Fruit fly (Drosophila melanogaster) whole organism, wandering third instar larva: ENCODE results near the gene Ntf-2r.

ENCODE experiments used
- Abd-B ChIP-seq: fragments of >200 bp; optimal IDR thresholded peaks from 2 replicates; lab custom pipeline; 2017; ENCODE audit warnings: missing biosample characterization, missing genetic modification characterization
- CG32264 ChIP-seq: fragments of 200-800 bp; sonication (Bioruptor generic); optimal IDR thresholded peaks from 2 replicates; lab custom pipeline; 2016; ENCODE audit warnings: missing biosample characterization, missing genetic modification characterization
- CG9705 ChIP-seq: fragments of 200-800 bp; sonication (Bioruptor generic); optimal IDR thresholded peaks from 2 replicates; lab custom pipeline; 2018; ENCODE audit warnings: missing biosample characterization, mild to moderate bottlenecking, missing genetic modification characterization
- CrebA ChIP-seq: fragments of 200-800 bp; sonication (Bioruptor generic); optimal IDR thresholded peaks from 2 replicates; lab custom pipeline; 2016; ENCODE audit warnings: missing biosample characterization, mild to moderate bottlenecking, missing genetic modification characterization, borderline replicate concordance
- Dfd ChIP-seq: fragments of >200 bp; optimal IDR thresholded peaks from 2 replicates; lab custom pipeline; 2017; ENCODE audit warnings: missing biosample characterization, missing genetic modification characterization
- Dif ChIP-seq: fragments of 200-275, 200-300 bp; sonication (Bioruptor generic); optimal IDR thresholded peaks from 2 replicates; lab custom pipeline; 2018; ENCODE audit warnings: missing biosample characterization, missing genetic modification characterization; ENCODE audit not compliant: partially characterized antibody
- GATAd ChIP-seq: sonication (Bioruptor generic); optimal IDR thresholded peaks from 2 replicates; lab custom pipeline; 2016; ENCODE audit warnings: missing biosample characterization, missing genetic modification characterization
- HLH106 ChIP-seq: fragments of 200-800 bp; optimal IDR thresholded peaks from 3 replicates; lab custom pipeline; 2019; ENCODE audit warnings: missing biosample characterization, mild to moderate bottlenecking, missing genetic modification characterization, moderate library complexity
- Hnf4 ChIP-seq: fragments of 200-800 bp; sonication (Bioruptor generic); optimal IDR thresholded peaks from 2 replicates; lab custom pipeline; 2016; ENCODE audit warnings: missing biosample characterization, mild to moderate bottlenecking, missing genetic modification characterization
- Hr78 ChIP-seq: fragments of >200 bp; optimal IDR thresholded peaks from 2 replicates; lab custom pipeline; 2017; ENCODE audit warnings: missing biosample characterization, missing genetic modification characterization
- Hr83 ChIP-seq: fragments of 200-300 bp; sonication (Bioruptor generic); optimal IDR thresholded peaks from 2 replicates; lab custom pipeline; 2016; ENCODE audit warnings: missing biosample characterization, mild to moderate bottlenecking, missing genetic modification characterization, moderate library complexity; ENCODE audit not compliant: poor library complexity, severe bottlenecking
- Jra ChIP-seq: sonication (Bioruptor generic); optimal IDR thresholded peaks from 2 replicates; lab custom pipeline; 2016; ENCODE audit warnings: missing biosample characterization, missing genetic modification characterization
- Mio ChIP-seq: sonication (Bioruptor generic); optimal IDR thresholded peaks from 2 replicates; lab custom pipeline; 2016; ENCODE audit warnings: missing biosample characterization, missing genetic modification characterization
- Myc ChIP-seq: fragments of >200 bp; optimal IDR thresholded peaks from 2 replicates; lab custom pipeline; 2017
- N ChIP-seq: fragments of >200 bp; optimal IDR thresholded peaks from 2 replicates; lab custom pipeline; 2018; ENCODE audit warnings: missing biosample characterization, missing external identifiers, missing genetic modification characterization
- OdsH ChIP-seq: fragments of 200-800 bp; sonication (Bioruptor generic); optimal IDR thresholded peaks from 2 replicates; lab custom pipeline; 2016; ENCODE audit warnings: missing biosample characterization, mild to moderate bottlenecking, missing genetic modification characterization
- Rel ChIP-seq, 2 experiments: fragments of 200-800 bp; sonication (Bioruptor generic) in 1 of 2; optimal IDR thresholded peaks; 2 replicates in 1 of 2; 3 replicates in 1 of 2; lab custom pipeline; 2016 to 2019; ENCODE audit warnings: mild to moderate bottlenecking in 2 of 2, missing biosample characterization in 2 of 2, missing genetic modification characterization in 2 of 2, moderate library complexity in 1 of 2
- Sp1 ChIP-seq: fragments of 200-800 bp; sonication (Bioruptor generic); optimal IDR thresholded peaks from 3 replicates; lab custom pipeline; 2019; ENCODE audit warnings: missing biosample characterization, mild to moderate bottlenecking, missing genetic modification characterization, moderate library complexity
- Vsx2 ChIP-seq: fragments of 200-300, 225-300 bp; sonication (Bioruptor generic); optimal IDR thresholded peaks from 2 replicates; lab custom pipeline; 2018; ENCODE audit warnings: missing biosample characterization, missing genetic modification characterization; ENCODE audit not compliant: partially characterized antibody
- br ChIP-seq: fragments of 200-800 bp; sonication (Bioruptor generic); optimal IDR thresholded peaks from 2 replicates; lab custom pipeline; 2016; ENCODE audit warnings: missing biosample characterization, missing genetic modification characterization
- brk ChIP-seq: fragments of 200-800 bp; sonication (Bioruptor generic); optimal IDR thresholded peaks from 2 replicates; lab custom pipeline; 2016; ENCODE audit warnings: missing biosample characterization, mild to moderate bottlenecking, missing genetic modification characterization
- dl ChIP-seq, 2 experiments: fragments of 175-275, 200-275 bp in 1 of 2; fragments of 200-275 bp in 1 of 2; sonication (Bioruptor generic); optimal IDR thresholded peaks; lab custom pipeline; 2018; ENCODE audit warnings: mild to moderate bottlenecking in 2 of 2, missing biosample characterization in 2 of 2, missing genetic modification characterization in 2 of 2, moderate library complexity in 2 of 2; ENCODE audit not compliant: partially characterized antibody in 2 of 2, insufficient read depth in 1 of 2
- dmrt93B ChIP-seq: fragments of 200-800 bp; sonication (Bioruptor generic); optimal IDR thresholded peaks from 2 replicates; lab custom pipeline; 2018; ENCODE audit warnings: missing biosample characterization, mild to moderate bottlenecking, missing genetic modification characterization
- dsf ChIP-seq: sonication (Bioruptor generic); optimal IDR thresholded peaks from 2 replicates; lab custom pipeline; 2016; ENCODE audit warnings: missing biosample characterization, missing genetic modification characterization, borderline replicate concordance
- ey ChIP-seq: fragments of 200-800 bp; sonication (Bioruptor generic); optimal IDR thresholded peaks from 2 replicates; lab custom pipeline; 2016; ENCODE audit warnings: missing biosample characterization, missing genetic modification characterization
- foxo ChIP-seq, 2 experiments: fragments of 200-800 bp; sonication (Bioruptor generic); optimal IDR thresholded peaks; 2 replicates in 1 of 2; 3 replicates in 1 of 2; lab custom pipeline; 2016 to 2017; ENCODE audit warnings: missing biosample characterization in 2 of 2, missing genetic modification characterization in 2 of 2
- fru ChIP-seq: fragments of 200-800 bp; sonication (Bioruptor generic); optimal IDR thresholded peaks from 3 replicates; lab custom pipeline; 2016; ENCODE audit warnings: missing biosample characterization, mild to moderate bottlenecking, missing genetic modification characterization
- h ChIP-seq: fragments of 200-800 bp; sonication (Bioruptor generic); optimal IDR thresholded peaks from 3 replicates; lab custom pipeline; 2016; ENCODE audit warnings: missing biosample characterization, mild to moderate bottlenecking, missing genetic modification characterization
- jim ChIP-seq: fragments of 175-275, 200-325 bp; sonication (Bioruptor generic); optimal IDR thresholded peaks from 2 replicates; lab custom pipeline; 2016; ENCODE audit warnings: missing biosample characterization, mild to moderate bottlenecking, missing genetic modification characterization
- lola ChIP-seq: fragments of >200 bp; optimal IDR thresholded peaks from 2 replicates; lab custom pipeline; 2017; ENCODE audit warnings: missing biosample characterization, missing genetic modification characterization
- pan ChIP-seq: fragments of >200 bp; optimal IDR thresholded peaks from 2 replicates; lab custom pipeline; 2017
- psq ChIP-seq: fragments of 200-800 bp; sonication (Bioruptor generic); optimal IDR thresholded peaks from 3 replicates; lab custom pipeline; 2017; ENCODE audit warnings: missing biosample characterization, mild to moderate bottlenecking, missing genetic modification characterization, moderate library complexity
- rgr ChIP-seq: fragments of 200-800 bp; sonication (Bioruptor generic); optimal IDR thresholded peaks from 3 replicates; lab custom pipeline; 2016; ENCODE audit warnings: missing biosample characterization, mild to moderate bottlenecking, missing genetic modification characterization
- sage ChIP-seq: fragments of 200-800 bp; sonication (Bioruptor generic); optimal IDR thresholded peaks from 2 replicates; lab custom pipeline; 2016; ENCODE audit warnings: missing biosample characterization, mild to moderate bottlenecking, missing genetic modification characterization
- sv ChIP-seq: fragments of 200-800 bp; sonication (Bioruptor generic); optimal IDR thresholded peaks from 3 replicates; lab custom pipeline; 2016; ENCODE audit warnings: missing biosample characterization, missing genetic modification characterization
- tai ChIP-seq: sonication (Bioruptor generic); optimal IDR thresholded peaks from 2 replicates; lab custom pipeline; 2016; ENCODE audit warnings: missing biosample characterization, missing genetic modification characterization
- usp ChIP-seq: fragments of >200 bp; optimal IDR thresholded peaks from 2 replicates; lab custom pipeline; 2017; ENCODE audit warnings: missing biosample characterization, missing genetic modification characterization
- woc ChIP-seq: sonication (Bioruptor generic); optimal IDR thresholded peaks from 2 replicates; lab custom pipeline; 2016; ENCODE audit warnings: missing biosample characterization, mild to moderate bottlenecking, missing genetic modification characterization

Gene Ntf-2r

DNA sequence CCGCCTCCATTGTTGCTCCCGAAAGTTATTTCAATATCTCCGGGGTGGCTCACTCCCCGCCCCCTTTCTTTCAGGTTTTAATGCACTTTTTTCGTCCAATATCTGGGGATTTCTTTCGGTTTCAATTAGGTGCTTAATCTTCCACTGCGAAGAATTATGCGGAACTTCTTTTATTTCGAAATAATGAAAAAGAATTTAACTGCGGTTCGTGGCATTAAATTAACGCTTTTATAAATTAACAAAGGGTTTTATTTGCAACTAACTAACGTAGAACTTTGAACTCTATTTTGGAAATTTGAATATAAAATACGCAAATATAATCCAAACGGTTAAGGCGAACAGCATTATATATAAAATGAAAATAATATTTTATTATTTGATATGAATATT lies 11.7 kb downstream of the Ntf-2r start:
- peak; percentile 11 for TF ChIP-seq ey (GFP tag; lab: Kevin White, UChicago)
- no peak for TF ChIP-seq lola
- TF ChIP-seq Dif (GFP tag; lab: Kevin White, UChicago) = no peak
- TF ChIP-seq Jra (GFP tag; lab: Kevin White, UChicago) = no peak
- peak; percentile 23 for TF ChIP-seq h (GFP tag; lab: Kevin White, UChicago)
- TF ChIP-seq HLH106 = peak; percentile 68
- no peak for TF ChIP-seq dl (GFP tag; optimal IDR thresholded peaks at IDR 0.05; lab: Kevin White, UChicago; ENCODE audit: insufficient read depth in 1 of 2, partially characterized antibody in 2 of 2)
- TF ChIP-seq brk (GFP tag; lab: Kevin White, UChicago) = no peak
- TF ChIP-seq fru (GFP tag; lab: Kevin White, UChicago) = peak; percentile 53
- TF ChIP-seq jim = no peak
- no peak for TF ChIP-seq br (GFP tag; lab: Kevin White, UChicago)
- no peak for TF ChIP-seq Myc
- no peak for TF ChIP-seq Hr78 (GFP tag; lab: Kevin White, UChicago)
- TF ChIP-seq rgr (GFP tag; lab: Kevin White, UChicago) = peak; percentile 8
- TF ChIP-seq Dfd (GFP tag; lab: Kevin White, UChicago) = no peak
- TF ChIP-seq OdsH (GFP tag; lab: Kevin White, UChicago) = peak; percentile 41
- no peak for TF ChIP-seq sage (GFP tag; lab: Kevin White, UChicago)
- TF ChIP-seq Hnf4 = no peak
- no peak for TF ChIP-seq Abd-B (GFP tag; lab: Kevin White, UChicago)
- no peak for TF ChIP-seq Hr83 (GFP tag; lab: Kevin White, UChicago)
- TF ChIP-seq foxo (GFP tag; optimal IDR thresholded peaks at IDR 0.05; lab: Kevin White, UChicago) = peak in 1 of 2 experiments; percentile 58
- TF ChIP-seq CG32264 (GFP tag; lab: Kevin White, UChicago) = no peak
- TF ChIP-seq tai (GFP tag; lab: Kevin White, UChicago) = no peak
- TF ChIP-seq CrebA = no peak
- peak; percentile 22 for TF ChIP-seq CG9705 (GFP tag; lab: Kevin White, UChicago)
- no peak for TF ChIP-seq Mio (GFP tag; lab: Kevin White, UChicago)
- peak; percentile 70 for TF ChIP-seq Sp1 (GFP tag; lab: Kevin White, UChicago)
- no peak for TF ChIP-seq N (GFP tag; lab: Kevin White, UChicago)
- TF ChIP-seq dsf (GFP tag; lab: Kevin White, UChicago) = no peak
- TF ChIP-seq Rel (GFP tag; optimal IDR thresholded peaks at IDR 0.05; lab: Kevin White, UChicago) = no peak
- TF ChIP-seq Rel (tag; optimal IDR thresholded peaks at IDR 0.05; lab: Kevin White, UChicago) = peak; percentile 86
- no peak for TF ChIP-seq usp (GFP tag; lab: Kevin White, UChicago)
- no peak for TF ChIP-seq woc (GFP tag; lab: Kevin White, UChicago)
- no peak for TF ChIP-seq pan
- peak; percentile 39 for TF ChIP-seq dmrt93B (GFP tag; lab: Kevin White, UChicago)
- TF ChIP-seq psq (GFP tag; lab: Kevin White, UChicago) = no peak
- TF ChIP-seq GATAd (GFP tag; lab: Kevin White, UChicago) = no peak
- TF ChIP-seq Vsx2 (GFP tag; lab: Kevin White, UChicago) = no peak
- no peak for TF ChIP-seq sv (GFP tag; lab: Kevin White, UChicago)
- TF ChIP-seq, all 38 proteins: peak for 11

DNA sequence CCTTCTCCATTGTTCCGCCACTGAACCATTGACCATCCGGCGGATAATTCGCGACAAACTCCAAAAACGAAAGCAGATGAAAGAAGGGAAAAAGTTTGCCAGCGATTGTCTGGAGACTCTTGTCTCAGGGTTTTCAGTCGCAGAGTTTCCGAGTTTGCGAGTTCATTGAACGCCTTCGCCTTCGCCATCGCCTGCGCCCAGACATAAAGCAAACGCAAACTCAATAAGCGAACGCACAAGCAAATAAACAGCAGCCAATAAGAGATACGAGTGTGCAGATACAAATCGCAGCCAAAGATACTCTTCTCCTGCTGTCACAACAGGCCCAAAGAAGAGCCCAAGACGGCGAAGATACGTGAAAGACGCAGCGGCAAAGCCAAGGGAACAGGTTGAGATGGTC lies 12.2 kb downstream of the Ntf-2r start:
- TF ChIP-seq N (GFP tag; lab: Kevin White, UChicago) (no peak), CrebA (no peak), dsf (GFP tag; lab: Kevin White, UChicago) (no peak), usp (GFP tag; lab: Kevin White, UChicago) (no peak), dl (GFP tag; optimal IDR thresholded peaks at IDR 0.05; lab: Kevin White, UChicago; ENCODE audit: insufficient read depth in 1 of 2, partially characterized antibody in 2 of 2) (no peak), Dif (GFP tag; lab: Kevin White, UChicago) (no peak), Mio (GFP tag; lab: Kevin White, UChicago) (no peak), Myc (no peak), rgr (GFP tag; lab: Kevin White, UChicago) (no peak), HLH106 (no peak), fru (GFP tag; lab: Kevin White, UChicago) (no peak), pan (no peak), Hr78 (GFP tag; lab: Kevin White, UChicago) (no peak), br (GFP tag; lab: Kevin White, UChicago) (no peak), brk (GFP tag; lab: Kevin White, UChicago) (no peak), Dfd (GFP tag; lab: Kevin White, UChicago) (no peak)
